Fruit fly (Drosophila melanogaster) Kc167 (cell line): ENCODE measurements around the gene CG14427.

Experiments
- Myc ChIP-seq: fragments of >200 bp; optimal IDR thresholded peaks from 2 replicates; lab custom pipeline; 2017; ENCODE audit warnings: missing external identifiers
- h ChIP-seq: fragments of >200 bp; optimal IDR thresholded peaks from 3 replicates; lab custom pipeline; 2018; ENCODE audit warnings: missing external identifiers
- psq ChIP-seq: fragments of >200 bp; optimal IDR thresholded peaks from 2 replicates; lab custom pipeline; 2017; ENCODE audit warnings: missing external identifiers
- ttk ChIP-seq: sonication (Bioruptor generic); optimal IDR thresholded peaks from 2 replicates; lab custom pipeline; 2017; ENCODE audit warnings: missing external identifiers

DNA sequence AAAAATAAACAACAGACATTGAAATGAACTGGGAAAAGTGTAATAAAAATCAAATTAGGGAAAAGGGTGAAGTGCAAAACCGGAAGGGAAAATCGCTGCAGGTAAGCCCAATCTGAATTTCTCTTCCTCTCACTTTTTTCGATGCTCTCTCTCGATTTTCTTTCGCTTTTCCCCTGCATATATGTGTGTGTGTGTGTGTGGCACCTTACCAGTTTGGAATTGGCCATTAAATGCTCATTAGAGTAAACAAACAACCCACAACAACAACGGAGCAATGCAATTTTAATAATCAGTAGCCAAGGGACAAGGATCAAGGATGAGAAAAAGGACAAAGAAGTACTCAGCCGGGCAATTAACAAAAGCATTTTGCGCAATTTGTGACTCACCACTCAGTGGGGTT lies 5.5 kb upstream of the CG14427 start:
- TF ChIP-seq h (lab: Kevin White, UChicago) (no peak), psq (no peak), ttk (lab: Kevin White, UChicago) (no peak), Myc (lab: Kevin White, UChicago) (no peak)
